Worm (Caenorhabditis elegans): ENCODE results near the gene cutl-3.

cutl-3 gene

DNA sequence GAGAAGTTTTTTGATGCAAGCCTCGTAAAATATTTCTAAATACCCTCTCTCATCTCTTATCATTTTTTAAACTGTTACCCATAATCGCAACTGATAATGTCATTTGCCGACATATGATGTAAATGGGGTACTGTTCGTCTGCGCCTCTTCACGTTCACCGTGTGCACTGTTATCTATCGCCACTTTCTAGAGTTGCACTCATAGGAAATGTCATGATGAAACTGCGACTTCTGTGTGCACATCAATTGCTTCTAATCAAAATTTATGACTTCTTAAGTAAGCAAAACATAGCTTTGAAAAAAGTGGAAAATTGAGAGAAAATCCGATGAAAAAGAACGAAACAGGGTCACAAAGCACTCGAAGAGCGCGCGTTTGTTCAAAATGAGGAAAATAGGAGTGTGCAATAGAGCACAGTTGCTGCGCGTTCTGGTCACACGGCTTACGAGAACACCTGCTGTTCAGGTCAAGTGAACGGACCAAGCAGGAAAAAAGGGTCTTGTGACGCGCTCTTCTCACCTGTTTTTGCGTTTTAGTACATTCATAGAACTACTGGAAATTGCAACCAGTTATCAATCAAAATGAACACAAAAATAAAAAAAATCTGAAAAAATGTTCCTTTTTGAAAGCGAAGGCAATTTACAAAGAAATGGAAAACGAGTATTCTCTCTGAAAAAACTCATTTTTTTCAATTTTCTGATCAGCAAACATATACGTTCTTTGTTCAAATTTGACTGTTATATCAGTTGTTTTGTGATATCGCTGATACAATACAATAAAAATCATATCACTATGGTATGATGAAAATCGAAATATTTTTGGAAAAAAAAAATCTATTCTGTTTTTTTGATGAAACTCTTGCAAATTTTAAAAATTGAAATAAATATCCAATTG lies 52.3 kb downstream of the cutl-3 start (continued):
- TF ChIP-seq him-1 (tag; optimal IDR thresholded peaks at IDR 0.05) (no peak), T07F8.4 (tag; optimal IDR thresholded peaks at IDR 0.05) (no peak), B0019.2 (GFP tag; conservative IDR thresholded peaks at IDR 0.05) (no peak), K11D2.4 (GFP tag; IDR thresholded peaks at IDR 0.05) (0 out of 2 replicates have a peak, but pooled peaks have one; percentile 16), lin-26 (GFP tag; IDR thresholded peaks at IDR 0.05) (no peak), ccch-3 (GFP tag; optimal IDR thresholded peaks at IDR 0.05) (no peak), egrh-3 (GFP tag; IDR thresholded peaks at IDR 0.05) (no peak), dpff-1 (tag; optimal IDR thresholded peaks at IDR 0.05) (no peak), B0336.3 (GFP tag; IDR thresholded peaks at IDR 0.05) (no peak; the same call in 1 of the 2 replicates), madf-8 (GFP tag; conservative IDR thresholded peaks at IDR 0.05) (no peak), ceh-58 (GFP tag; IDR thresholded peaks at IDR 0.05) (no peak), lsy-27 (tag; optimal IDR thresholded peaks at IDR 0.05; ENCODE audit: borderline replicate concordance, insufficient read depth) (no peak), B0035.1 (tag; optimal IDR thresholded peaks at IDR 0.05) (no peak), C17E4.6 (GFP tag; IDR thresholded peaks at IDR 0.05) (no peak), rpc-1 (optimal IDR thresholded peaks at IDR 0.05) (no peak), rpc-1 (tag; optimal IDR thresholded peaks at IDR 0.05) (no peak), tlf-1 (GFP tag; optimal IDR thresholded peaks at IDR 0.05) (no peak), ceh-27 (GFP tag; optimal IDR thresholded peaks at IDR 0.05) (peak; percentile 36), somi-1 (GFP tag; optimal IDR thresholded peaks at IDR 0.05) (peak; percentile 12), ztf-26 (tag; optimal IDR thresholded peaks at IDR 0.05) (no peak), snpc-4 (GFP tag; optimal IDR thresholded peaks at IDR 0.05) (no peak), snpc-4 (tag; optimal IDR thresholded peaks at IDR 0.05) (peak in 2 of 4 experiments; percentile 6 to 23), tbx-9 (tag; optimal IDR thresholded peaks at IDR 0.05; ENCODE audit: borderline replicate concordance) (no peak), ceh-79 (tag; optimal IDR thresholded peaks at IDR 0.05) (no peak), efl-1 (GFP tag; optimal IDR thresholded peaks at IDR 0.05) (no peak), F57A8.1 (GFP tag; optimal IDR thresholded peaks at IDR 0.05) (no peak), T26A5.8 (tag; optimal IDR thresholded peaks at IDR 0.05) (no peak), lir-1 (GFP tag; conservative IDR thresholded peaks at IDR 0.05) (no peak), lsl-1 (GFP tag; optimal IDR thresholded peaks at IDR 0.05) (no peak), ZK185.1 (tag; optimal IDR thresholded peaks at IDR 0.05; ENCODE audit: poor library complexity, severe bottlenecking) (no peak), sptf-2 (GFP tag; optimal IDR thresholded peaks at IDR 0.05) (peak; percentile 31), sea-2 (GFP tag; IDR thresholded peaks at IDR 0.05) (no peak), rcor-1 (GFP tag; IDR thresholded peaks at IDR 0.05) (no peak), nfya-2 (GFP tag; IDR thresholded peaks at IDR 0.05) (no peak), attf-5 (GFP tag; optimal IDR thresholded peaks at IDR 0.05) (peak; percentile 32), madf-10 (tag; optimal IDR thresholded peaks at IDR 0.05) (no peak), gei-17 (GFP tag; optimal IDR thresholded peaks at IDR 0.05) (no peak), snpc-3.4 (tag; optimal IDR thresholded peaks at IDR 0.05) (no peak), nhr-179 (tag; optimal IDR thresholded peaks at IDR 0.05) (no peak), attf-3 (GFP tag; conservative IDR thresholded peaks at IDR 0.05) (no peak), K12H6.12 (tag; optimal IDR thresholded peaks at IDR 0.05) (no peak), let-607 (tag; optimal IDR thresholded peaks at IDR 0.05) (peak; percentile 47 to 51), F22D6.2 (tag; optimal IDR thresholded peaks at IDR 0.05) (no peak), Y56A3A.18 (GFP tag; IDR thresholded peaks at IDR 0.05) (no peak), dpl-1 (GFP tag; optimal IDR thresholded peaks at IDR 0.05) (no peak), lag-1 (GFP tag; IDR thresholded peaks at IDR 0.05) (no peak), athp-1 (tag; optimal IDR thresholded peaks at IDR 0.05) (no peak), fkh-3 (tag; optimal IDR thresholded peaks at IDR 0.05) (no peak)

All from whole organism, young adult.